Worm (Caenorhabditis elegans) whole organism, L1 larva: Measurements from ENCODE around the gene acox-3.
A peak's percentile ranks its signal among the peaks of the same experiment; 100 is the strongest.

ENCODE experiments used
- elt-3 ChIP-seq, 6 experiments: fragments of 150-350 bp in 1 of 6; sonication (generic microtip); optimal IDR thresholded peaks; 2 replicates each; lab custom pipeline; 2017 to 2018; ENCODE audit warnings: missing biosample characterization in 6 of 6, missing genetic modification characterization in 6 of 6, inconsistent platforms in 1 of 6
- fos-1 ChIP-seq: fragments of 150-350 bp; optimal IDR thresholded peaks from 2 replicates; lab custom pipeline; 2014; ENCODE audit warnings: missing biosample characterization, missing genetic modification characterization
- nhr-11 ChIP-seq: fragments of 150-350 bp; optimal IDR thresholded peaks from 2 replicates; lab custom pipeline; 2014; ENCODE audit warnings: missing biosample characterization, missing genetic modification characterization
- nhr-12 ChIP-seq: sonication (generic microtip); optimal IDR thresholded peaks from 2 replicates; lab custom pipeline; 2017; ENCODE audit warnings: missing biosample characterization, missing genetic modification characterization
- nhr-237 ChIP-seq: fragments of 150-350 bp; optimal IDR thresholded peaks from 2 replicates; lab custom pipeline; 2014; ENCODE audit warnings: missing biosample characterization, missing genetic modification characterization
- nhr-28 ChIP-seq: fragments of 150-350 bp; optimal IDR thresholded peaks from 2 replicates; lab custom pipeline; 2014; ENCODE audit warnings: missing biosample characterization, missing genetic modification characterization
- pqm-1 ChIP-seq: sonication (generic microtip); optimal IDR thresholded peaks from 3 replicates; lab custom pipeline; 2017; ENCODE audit warnings: missing biosample characterization, missing genetic modification characterization
- sptf-1 ChIP-seq: fragments of 150-350 bp; optimal IDR thresholded peaks from 2 replicates; lab custom pipeline; 2014; ENCODE audit warnings: missing biosample characterization, missing genetic modification characterization
- unc-30 ChIP-seq: sonication (generic microtip); optimal IDR thresholded peaks from 2 replicates; lab custom pipeline; 2017; ENCODE audit warnings: missing biosample characterization, missing genetic modification characterization
- unc-62 ChIP-seq: fragments of 150-350 bp; optimal IDR thresholded peaks from 2 replicates; lab custom pipeline; 2014; ENCODE audit warnings: missing biosample characterization, missing genetic modification reagents, missing genetic modification characterization
- xbp-1 ChIP-seq: sonication (generic microtip); optimal IDR thresholded peaks from 2 replicates; lab custom pipeline; 2016; ENCODE audit warnings: missing genetic modification characterization, missing compliant biosample characterization
- zag-1 ChIP-seq: fragments of 150-350 bp; optimal IDR thresholded peaks from 2 replicates; lab custom pipeline; 2014; ENCODE audit warnings: missing biosample characterization, missing genetic modification characterization

DNA sequence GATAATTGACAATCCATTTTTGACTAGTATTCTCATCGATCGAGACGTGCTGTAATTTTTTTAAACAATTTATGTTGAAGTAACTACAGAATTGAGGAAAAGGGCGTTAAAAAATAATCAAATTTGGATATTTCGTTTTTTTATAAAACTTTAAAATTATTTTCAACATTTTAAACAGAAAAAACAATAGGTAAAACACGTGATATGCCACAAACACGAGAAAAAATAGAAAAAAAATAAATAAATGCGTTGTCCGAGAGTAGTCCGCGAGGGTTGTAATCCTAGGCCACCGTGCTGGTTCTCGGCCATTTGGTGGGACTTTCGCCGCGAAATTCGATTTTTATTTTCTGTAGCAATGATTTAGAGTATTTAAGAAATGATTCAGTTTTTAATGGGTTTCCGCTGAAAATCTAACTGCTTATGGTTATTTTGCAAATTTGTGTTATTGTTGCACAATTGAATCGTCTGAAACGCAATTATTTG, 42.0 kb downstream of the acox-3 start, which contains the start of gene C49A9.10:
- TF ChIP-seq nhr-28 (tag; lab: Kevin White, UChicago) (no peak), elt-3 (tag; optimal IDR thresholded peaks at IDR 0.05; lab: Kevin White, UChicago) (peak in 3 of 6 experiments; percentile 5 to 76 (median 21)), xbp-1 (peak; percentile 92), nhr-12 (no peak), zag-1 (tag; lab: Kevin White, UChicago) (no peak), unc-30 (tag; lab: Kevin White, UChicago) (no peak), nhr-237 (tag; lab: Kevin White, UChicago) (no peak), sptf-1 (tag; lab: Kevin White, UChicago) (no peak), pqm-1 (tag; lab: Kevin White, UChicago) (no peak), unc-62 (GFP tag; lab: Kevin White, UChicago) (no peak), nhr-11 (tag; lab: Kevin White, UChicago) (peak; percentile 28), fos-1 (tag; lab: Kevin White, UChicago) (peak; percentile 58)
